Worm (Caenorhabditis elegans): ENCODE data around the gene srd-18.

Gene srd-18

ce11 chrV:13455448-13455847 is 28.8 kb upstream of the srd-18 start, which contains the start of gene lurp-3:
lurp-3 (plus strand) TSS chrV:13455748.
- TF ChIP-seq nhr-77 (tag; optimal IDR thresholded peaks at IDR 0.05) (no peak), unc-62 (GFP tag; optimal IDR thresholded peaks at IDR 0.05) (no peak)

DNA sequence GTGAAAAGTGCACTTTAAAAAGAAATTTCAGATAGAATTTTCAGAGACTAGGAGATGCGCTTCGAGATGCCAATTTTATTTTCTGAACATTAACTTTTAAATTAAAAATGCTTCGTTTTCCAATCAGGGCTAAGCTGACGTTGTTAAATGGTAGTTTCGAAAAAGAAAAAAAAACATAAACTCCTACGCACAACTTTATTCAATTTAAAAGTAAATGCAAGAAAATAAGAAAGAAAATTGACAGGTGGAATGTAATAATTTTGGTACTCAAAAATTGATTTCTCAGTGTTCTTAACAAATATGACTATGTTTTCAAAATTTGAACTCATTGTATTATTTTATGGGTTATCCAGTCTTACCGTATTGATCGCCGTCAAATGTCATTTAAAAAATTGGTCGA is 26.7 kb upstream of the srd-18 start, which contains the start of gene lurp-2:
Gene lurp-2 (plus strand): TSS at position 301 of the 400 bp plus-strand sequence.
- TF ChIP-seq mml-1 (tag; optimal IDR thresholded peaks at IDR 0.05) (no peak), lin-15B (tag; optimal IDR thresholded peaks at IDR 0.05) (no peak), ceh-16 (tag; optimal IDR thresholded peaks at IDR 0.05) (no peak), elt-3 (tag; optimal IDR thresholded peaks at IDR 0.05) (no peak), nhr-12 (tag; optimal IDR thresholded peaks at IDR 0.05) (no peak), snpc-4 (tag; optimal IDR thresholded peaks at IDR 0.05) (no peak), nhr-237 (tag; optimal IDR thresholded peaks at IDR 0.05) (no peak), ceh-28 (tag; optimal IDR thresholded peaks at IDR 0.05) (no peak), jun-1 (tag; optimal IDR thresholded peaks at IDR 0.05) (no peak), zag-1 (tag; optimal IDR thresholded peaks at IDR 0.05) (no peak), daf-12 (tag; optimal IDR thresholded peaks at IDR 0.05) (no peak), egl-27 (tag; optimal IDR thresholded peaks at IDR 0.05) (no peak)

- TF ChIP-seq ztf-11 (tag; optimal IDR thresholded peaks at IDR 0.05), result no peak
- no peak for TF ChIP-seq snpc-4 (tag; optimal IDR thresholded peaks at IDR 0.05)
- TF ChIP-seq aly-2 (tag; optimal IDR thresholded peaks at IDR 0.05), result no peak
- no peak for TF ChIP-seq ceh-28 (tag; optimal IDR thresholded peaks at IDR 0.05)
- TF ChIP-seq egl-27 (tag; optimal IDR thresholded peaks at IDR 0.05), result no peak
- TF ChIP-seq nhr-237 (tag; optimal IDR thresholded peaks at IDR 0.05), result no peak
- TF ChIP-seq fkh-2 (tag; optimal IDR thresholded peaks at IDR 0.05), result no peak
- TF ChIP-seq nhr-28 (tag; optimal IDR thresholded peaks at IDR 0.05), result no peak
- TF ChIP-seq lsy-12 (tag; optimal IDR thresholded peaks at IDR 0.05), result no peak
- no peak for TF ChIP-seq nhr-76 (tag; optimal IDR thresholded peaks at IDR 0.05)
- no peak for TF ChIP-seq nhr-23 (tag; optimal IDR thresholded peaks at IDR 0.05)
- no peak for TF ChIP-seq lin-39 (tag; optimal IDR thresholded peaks at IDR 0.05)
- TF ChIP-seq ama-1 (optimal IDR thresholded peaks at IDR 0.05), result no peak
- TF ChIP-seq fos-1 (tag; optimal IDR thresholded peaks at IDR 0.05), result no peak
- peak; percentile 72 for TF ChIP-seq elt-1 (tag; optimal IDR thresholded peaks at IDR 0.05)
- TF ChIP-seq nfya-1 (tag; optimal IDR thresholded peaks at IDR 0.05; ENCODE audit: insufficient read depth), result peak; percentile 3
- TF ChIP-seq mml-1 (tag; optimal IDR thresholded peaks at IDR 0.05), result no peak
- TF ChIP-seq hmg-11 (tag; optimal IDR thresholded peaks at IDR 0.05), result no peak
- TF ChIP-seq ZK546.5 (tag; optimal IDR thresholded peaks at IDR 0.05), result no peak
- TF ChIP-seq nhr-43 (tag; optimal IDR thresholded peaks at IDR 0.05; ENCODE audit: poor library complexity, severe bottlenecking), result no peak
- no peak for TF ChIP-seq sea-2 (GFP tag; optimal IDR thresholded peaks at IDR 0.05)
- no peak for TF ChIP-seq ceh-82 (tag; optimal IDR thresholded peaks at IDR 0.05)
- TF ChIP-seq nhr-67 (tag; optimal IDR thresholded peaks at IDR 0.05), result no peak
- no peak for TF ChIP-seq pqm-1 (tag; optimal IDR thresholded peaks at IDR 0.05)
- no peak for TF ChIP-seq fkh-10 (GFP tag; optimal IDR thresholded peaks at IDR 0.05)
- no peak for TF ChIP-seq ceh-9 (tag; optimal IDR thresholded peaks at IDR 0.05)
- no peak for TF ChIP-seq daf-12 (tag; optimal IDR thresholded peaks at IDR 0.05)
- peak; percentile 67 for TF ChIP-seq jun-1 (tag; optimal IDR thresholded peaks at IDR 0.05)
- TF ChIP-seq elt-3 (tag; optimal IDR thresholded peaks at IDR 0.05), result no peak
- no peak for TF ChIP-seq unc-62 (GFP tag; optimal IDR thresholded peaks at IDR 0.05)
- TF ChIP-seq unc-39 (tag; optimal IDR thresholded peaks at IDR 0.05), result no peak
- TF ChIP-seq egl-5 (tag; optimal IDR thresholded peaks at IDR 0.05), result no peak
- peak; percentile 22 for TF ChIP-seq pha-4 (tag; optimal IDR thresholded peaks at IDR 0.05)
- no peak for TF ChIP-seq lin-15B (tag; optimal IDR thresholded peaks at IDR 0.05)
- TF ChIP-seq elt-2 (tag; optimal IDR thresholded peaks at IDR 0.05), result peak; percentile 54
- TF ChIP-seq nhr-11 (tag; optimal IDR thresholded peaks at IDR 0.05), result no peak
- TF ChIP-seq nhr-25 (tag; optimal IDR thresholded peaks at IDR 0.05), result peak; percentile 72
- no peak for TF ChIP-seq skn-1 (tag; optimal IDR thresholded peaks at IDR 0.05)
- TF ChIP-seq tbx-2 (tag; optimal IDR thresholded peaks at IDR 0.05), result no peak
- no peak for TF ChIP-seq mdl-1 (tag; optimal IDR thresholded peaks at IDR 0.05)
Measured at ce11 chrV:13445229-13445949, 18.7 kb upstream of the srd-18 start, which contains the start of gene Y2H9A.4. Y2H9A.4 (plus strand) TSS chrV:13445899.

All from whole organism, L3 larva.